Worm (Caenorhabditis elegans): Measurements from ENCODE around the gene spn-4.

- TF ChIP-seq zag-1 (tag; optimal IDR thresholded peaks at IDR 0.05) = no peak
- no peak for TF ChIP-seq dmd-9 (GFP tag; IDR thresholded peaks at IDR 0.05)
- TF ChIP-seq unc-130 (GFP tag; optimal IDR thresholded peaks at IDR 0.05) = no peak
- TF ChIP-seq snpc-4 (tag; optimal IDR thresholded peaks at IDR 0.05) = no peak
- no peak for TF ChIP-seq pha-4 (GFP tag; IDR thresholded peaks at IDR 0.05)
- no peak for TF ChIP-seq pha-4 (tag; optimal IDR thresholded peaks at IDR 0.05)
- no peak for TF ChIP-seq nhr-6 (tag; optimal IDR thresholded peaks at IDR 0.05)
- TF ChIP-seq jun-1 (tag; optimal IDR thresholded peaks at IDR 0.05) = no peak
These were observed 27.2 kb upstream of the spn-4 start for ce11 chrV:6811863-6812262.

Measured in whole organism, L4 larva.